Fruit fly (Drosophila melanogaster) whole organism, pupa: ENCODE data around the gene CG45428.

ENCODE experiments used
- CG34367 ChIP-seq: fragments of 200-800 bp; sonication (Bioruptor generic); optimal IDR thresholded peaks from 2 replicates; lab custom pipeline; 2018; ENCODE audit warnings: missing biosample characterization, mild to moderate bottlenecking, missing genetic modification characterization
- EcR ChIP-seq: fragments of 200-800 bp; sonication (Bioruptor generic); optimal IDR thresholded peaks from 3 replicates; lab custom pipeline; 2019; ENCODE audit warnings: missing biosample characterization, missing genetic modification characterization, mild to moderate bottlenecking, moderate library complexity, missing genetic modification reagents

DNA sequence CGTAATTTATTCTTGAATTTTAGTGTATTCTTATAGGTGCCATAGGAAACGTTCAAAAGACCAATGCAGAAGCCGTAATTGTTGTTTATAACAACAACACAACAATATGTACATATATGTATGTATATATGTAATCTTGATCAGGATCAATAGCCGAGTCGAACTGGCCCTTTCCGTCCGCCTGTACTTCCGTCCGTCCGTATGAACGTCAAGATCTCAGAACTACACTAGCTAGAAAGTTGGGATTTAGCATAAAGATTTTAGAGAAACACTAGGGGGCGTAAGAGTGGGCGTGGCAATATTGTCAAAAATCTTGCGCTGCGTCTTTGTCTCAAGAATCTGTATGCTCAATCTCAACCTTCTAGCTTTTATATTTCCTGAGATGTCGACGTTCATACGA lies 47.6 kb upstream of the CG45428 start:
- no peak for TF ChIP-seq CG34367
- no peak for TF ChIP-seq EcR (GFP tag; lab: Kevin White, UChicago)
